Worm (Caenorhabditis elegans) whole organism, L1 larva: ENCODE results near the gene str-5.
"Not testable (repeated sequence)": the region's sequence is repeated elsewhere in the genome, so short reads cannot be mapped to it uniquely, and the experiment has no call there.

Experiments used
- C04F5.9 ChIP-seq: sonication (generic microtip); optimal IDR thresholded peaks from 2 replicates; lab custom pipeline; 2016; ENCODE audit warnings: missing genetic modification characterization, missing compliant biosample characterization
- aha-1 ChIP-seq: fragments of 150-350 bp; optimal IDR thresholded peaks from 2 replicates; lab custom pipeline; 2014; ENCODE audit warnings: missing biosample characterization, missing genetic modification characterization
- aly-2 ChIP-seq: fragments of 150-350 bp; optimal IDR thresholded peaks from 2 replicates; lab custom pipeline; 2014; ENCODE audit warnings: missing biosample characterization, missing genetic modification characterization
- blmp-1 ChIP-seq: fragments of 150-350 bp; optimal IDR thresholded peaks from 2 replicates; lab custom pipeline; 2014; ENCODE audit warnings: missing biosample characterization, missing genetic modification characterization
- ceh-63 ChIP-seq: fragments of 200-800 bp; sonication (Bioruptor generic); optimal IDR thresholded peaks from 2 replicates; lab custom pipeline; 2018; ENCODE audit warnings: mild to moderate bottlenecking, missing genetic modification characterization, missing compliant biosample characterization
- ceh-8 ChIP-seq: fragments of 200-800 bp; sonication (Bioruptor generic); optimal IDR thresholded peaks from 2 replicates; lab custom pipeline; 2018; ENCODE audit warnings: mild to moderate bottlenecking, missing genetic modification characterization, moderate library complexity, missing compliant biosample characterization
- ceh-82 ChIP-seq, 3 experiments: fragments of 150-350 bp in 1 of 3; sonication (generic microtip) in 2 of 3; optimal IDR thresholded peaks; 2 replicates each; lab custom pipeline; 2014 to 2017; ENCODE audit warnings: missing biosample characterization in 3 of 3, missing genetic modification characterization in 3 of 3
- ceh-90 ChIP-seq: sonication (generic microtip); optimal IDR thresholded peaks from 2 replicates; lab custom pipeline; 2016; ENCODE audit warnings: missing genetic modification characterization, missing compliant biosample characterization
- ces-1 ChIP-seq: fragments of 150-350 bp; optimal IDR thresholded peaks from 2 replicates; lab custom pipeline; 2014; ENCODE audit warnings: missing biosample characterization, missing genetic modification reagents, missing genetic modification characterization
- efl-3 ChIP-seq: fragments of 200-800 bp; sonication (Bioruptor generic); optimal IDR thresholded peaks from 2 replicates; lab custom pipeline; 2018; ENCODE audit warnings: mild to moderate bottlenecking, missing genetic modification characterization, missing compliant biosample characterization
- elt-2 ChIP-seq: sonication (generic microtip); optimal IDR thresholded peaks from 2 replicates; lab custom pipeline; 2016; ENCODE audit warnings: missing genetic modification characterization, mild to moderate bottlenecking, inconsistent platforms, missing compliant biosample characterization, missing genetic modification reagents
- elt-3 ChIP-seq, 6 experiments: fragments of 150-350 bp in 1 of 6; sonication (generic microtip); optimal IDR thresholded peaks; 2 replicates each; lab custom pipeline; 2017 to 2018; ENCODE audit warnings: missing biosample characterization in 6 of 6, missing genetic modification characterization in 6 of 6, inconsistent platforms in 1 of 6
- ets-5 ChIP-seq: fragments of 200-800 bp; sonication (Bioruptor generic); IDR thresholded peaks from 2 replicates; pipeline ENCODE4 v1.3.6; 2022; ENCODE audit warnings: missing genetic modification characterization, missing compliant biosample characterization
- fkh-8 ChIP-seq: sonication (generic microtip); optimal IDR thresholded peaks from 2 replicates; lab custom pipeline; 2016; ENCODE audit warnings: mild to moderate bottlenecking, missing genetic modification characterization, missing compliant biosample characterization
- fos-1 ChIP-seq: fragments of 150-350 bp; optimal IDR thresholded peaks from 2 replicates; lab custom pipeline; 2014; ENCODE audit warnings: missing biosample characterization, missing genetic modification characterization
- grh-1 ChIP-seq: fragments of 200-800 bp; sonication (Bioruptor generic); IDR thresholded peaks from 2 replicates; pipeline ENCODE4 v1.3.6; 2022; ENCODE audit warnings: missing genetic modification reagents, missing genetic modification characterization, missing compliant biosample characterization
- hlh-17 ChIP-seq: fragments of 200-800 bp; sonication (Bioruptor generic); optimal IDR thresholded peaks from 2 replicates; lab custom pipeline; 2018; ENCODE audit warnings: missing genetic modification characterization, mild to moderate bottlenecking, missing compliant biosample characterization, moderate library complexity, borderline replicate concordance
- irx-1 ChIP-seq: sonication (generic microtip); optimal IDR thresholded peaks from 2 replicates; lab custom pipeline; 2016; ENCODE audit warnings: missing genetic modification characterization, missing compliant biosample characterization
- jun-1 ChIP-seq: fragments of 150-350 bp; optimal IDR thresholded peaks from 2 replicates; lab custom pipeline; 2014; ENCODE audit warnings: missing biosample characterization, missing genetic modification reagents, missing genetic modification characterization
- lin-14 ChIP-seq: fragments of 200-800 bp; sonication (Bioruptor generic); optimal IDR thresholded peaks from 2 replicates; lab custom pipeline; 2018; ENCODE audit warnings: mild to moderate bottlenecking, missing genetic modification characterization, moderate library complexity, missing compliant biosample characterization
- lin-15B ChIP-seq: fragments of 150-350 bp; sonication (generic microtip); optimal IDR thresholded peaks from 3 replicates; lab custom pipeline; 2014; ENCODE audit warnings: missing biosample characterization, missing genetic modification characterization
- mab-9 ChIP-seq: fragments of 200-800 bp; sonication (Bioruptor generic); IDR thresholded peaks from 2 replicates; pipeline ENCODE4 v1.3.6; 2022; ENCODE audit warnings: missing genetic modification reagents, missing genetic modification characterization, missing compliant biosample characterization
- nhr-11 ChIP-seq: fragments of 150-350 bp; optimal IDR thresholded peaks from 2 replicates; lab custom pipeline; 2014; ENCODE audit warnings: missing biosample characterization, missing genetic modification characterization
- nhr-19 ChIP-seq: fragments of 200-800 bp; sonication (Bioruptor generic); conservative IDR thresholded peaks from 2 replicates; pipeline ENCODE4 v1.3.6; 2022; ENCODE audit warnings: missing genetic modification characterization, missing compliant biosample characterization
- nhr-20 ChIP-seq: sonication (generic microtip); optimal IDR thresholded peaks from 2 replicates; lab custom pipeline; 2016; ENCODE audit warnings: mild to moderate bottlenecking, missing genetic modification characterization, missing compliant biosample characterization
- nhr-28 ChIP-seq: fragments of 150-350 bp; optimal IDR thresholded peaks from 2 replicates; lab custom pipeline; 2014; ENCODE audit warnings: missing biosample characterization, missing genetic modification characterization
- nhr-47 ChIP-seq: sonication (generic microtip); optimal IDR thresholded peaks from 2 replicates; lab custom pipeline; 2016; ENCODE audit warnings: mild to moderate bottlenecking, missing genetic modification characterization, moderate library complexity, missing compliant biosample characterization
- nhr-76 ChIP-seq: sonication (generic microtip); optimal IDR thresholded peaks from 2 replicates; lab custom pipeline; 2017; ENCODE audit warnings: missing biosample characterization, missing genetic modification characterization
- nhr-85 ChIP-seq: sonication (generic microtip); peaks from one replicate; lab custom pipeline; 2016; ENCODE audit warnings: missing genetic modification characterization, inconsistent platforms, missing compliant biosample characterization
- pag-3 ChIP-seq: sonication (generic microtip); optimal IDR thresholded peaks from 2 replicates; lab custom pipeline; 2017; ENCODE audit warnings: missing genetic modification characterization, mild to moderate bottlenecking, missing compliant biosample characterization, antibody characterized with exemption, borderline replicate concordance; ENCODE audit not compliant: insufficient read depth
- pax-3 ChIP-seq: fragments of 200-800 bp; sonication (Bioruptor generic); optimal IDR thresholded peaks from 2 replicates; lab custom pipeline; 2018; ENCODE audit warnings: mild to moderate bottlenecking, missing genetic modification characterization, moderate library complexity, missing compliant biosample characterization
- pqm-1 ChIP-seq: sonication (generic microtip); optimal IDR thresholded peaks from 3 replicates; lab custom pipeline; 2017; ENCODE audit warnings: missing biosample characterization, missing genetic modification characterization
- snu-23 ChIP-seq: sonication (generic microtip); optimal IDR thresholded peaks from 2 replicates; lab custom pipeline; 2016; ENCODE audit warnings: missing genetic modification characterization, missing compliant biosample characterization
- sox-4 ChIP-seq: sonication (generic microtip); optimal IDR thresholded peaks from 2 replicates; lab custom pipeline; 2016; ENCODE audit warnings: missing genetic modification characterization, missing compliant biosample characterization
- sptf-1 ChIP-seq: fragments of 150-350 bp; optimal IDR thresholded peaks from 2 replicates; lab custom pipeline; 2014; ENCODE audit warnings: missing biosample characterization, missing genetic modification characterization
- tbx-2 ChIP-seq: sonication (generic microtip); optimal IDR thresholded peaks from 2 replicates; lab custom pipeline; 2016; ENCODE audit warnings: missing genetic modification characterization, missing compliant biosample characterization
- tlp-1 ChIP-seq: fragments of 150-350 bp; optimal IDR thresholded peaks from 2 replicates; lab custom pipeline; 2014; ENCODE audit warnings: missing biosample characterization, missing genetic modification characterization
- unc-130 ChIP-seq: fragments of 150-350 bp; optimal IDR thresholded peaks from 2 replicates; lab custom pipeline; 2017; ENCODE audit warnings: missing biosample characterization, missing genetic modification characterization, inconsistent platforms
- unc-98 ChIP-seq: fragments of 200-800 bp; sonication (Bioruptor generic); IDR thresholded peaks from 2 replicates; pipeline ENCODE4 v1.3.6; 2022; ENCODE audit warnings: missing genetic modification characterization, missing compliant biosample characterization
- xbp-1 ChIP-seq: sonication (generic microtip); optimal IDR thresholded peaks from 2 replicates; lab custom pipeline; 2016; ENCODE audit warnings: missing genetic modification characterization, missing compliant biosample characterization
- zip-4 ChIP-seq: fragments of 200-800 bp; sonication (Bioruptor generic); optimal IDR thresholded peaks from 2 replicates; lab custom pipeline; 2018; ENCODE audit warnings: mild to moderate bottlenecking, missing genetic modification characterization, moderate library complexity, missing compliant biosample characterization
- ztf-4 ChIP-seq: fragments of 150-350 bp; optimal IDR thresholded peaks from 2 replicates; lab custom pipeline; 2014; ENCODE audit warnings: missing biosample characterization, missing genetic modification characterization

Gene str-5

ce11 chrV:15748343-15748742 is 4.7 kb upstream of the str-5 start, which contains the start of gene T23D5.8:
TSS of gene T23D5.8 (minus strand) at chrV:15748443.
- not testable (repeated sequence) for TF ChIP-seq irx-1; unc-130 (tag; lab: Kevin White, UChicago); ces-1 (GFP tag; lab: Kevin White, UChicago)

ce11 chrV:15750130-15750529 is 2.9 kb upstream of the str-5 start, which contains the start of gene str-6:
TSS of gene str-6 (minus strand) at chrV:15750230.
- no peak for TF ChIP-seq xbp-1 (tag; lab: Kevin White, UChicago)
- no peak for TF ChIP-seq zip-4
- no peak for TF ChIP-seq mab-9 (GFP tag; lab: Robert Waterston, UW)
- TF ChIP-seq pag-3 (tag; lab: Kevin White, UChicago): no peak
- TF ChIP-seq aly-2 (tag; lab: Kevin White, UChicago): no peak
- TF ChIP-seq, all 84 proteins: peak for 0

- TF ChIP-seq blmp-1 (tag; lab: Kevin White, UChicago): no peak
- no peak for TF ChIP-seq nhr-11 (tag; lab: Kevin White, UChicago)
- no peak for TF ChIP-seq tbx-2 (tag; lab: Kevin White, UChicago)
- TF ChIP-seq sox-4: no peak
- TF ChIP-seq nhr-20 (tag; lab: Kevin White, UChicago): no peak
- no peak for TF ChIP-seq mab-9 (GFP tag; lab: Robert Waterston, UW)
- no peak for TF ChIP-seq ceh-90
- no peak for TF ChIP-seq unc-98 (GFP tag; lab: Robert Waterston, UW)
- TF ChIP-seq sptf-1 (tag; lab: Kevin White, UChicago): no peak
Observed at ce11 chrV:15752049-15752448, 992 bp upstream of the str-5 start, which contains the start of gene str-43. TSS of gene str-43 (minus strand) at chrV:15752149.

- not testable (repeated sequence) for TF ChIP-seq tlp-1; aha-1 (tag; lab: Kevin White, UChicago); lin-15B (tag; lab: Kevin White, UChicago)
Observed at ce11 chrV:15754731-15755130, 1.7 kb downstream of the str-5 start, which contains the start of gene str-8. TSS of gene str-8 (plus strand) at chrV:15755031.

ce11 chrV:15757645-15758044 is 4.6 kb downstream of the str-5 start:
- no peak for TF ChIP-seq pqm-1 (tag; lab: Kevin White, UChicago)
- TF ChIP-seq lin-14 (GFP tag; lab: Kevin White, UChicago): no peak
- no peak for TF ChIP-seq C04F5.9 (tag; lab: Kevin White, UChicago)
- no peak for TF ChIP-seq unc-98 (GFP tag; lab: Robert Waterston, UW)
- no peak for TF ChIP-seq jun-1 (tag; lab: Kevin White, UChicago)
- TF ChIP-seq nhr-19: no peak
- TF ChIP-seq hlh-17 (GFP tag; lab: Kevin White, UChicago): no peak
- no peak for TF ChIP-seq sptf-1 (tag; lab: Kevin White, UChicago)
- TF ChIP-seq ets-5 (GFP tag; lab: Robert Waterston, UW): no peak
- TF ChIP-seq ceh-63 (GFP tag; lab: Kevin White, UChicago): no peak
- no peak for TF ChIP-seq efl-3
- no peak for TF ChIP-seq ceh-82 (tag; optimal IDR thresholded peaks at IDR 0.05; lab: Kevin White, UChicago)
- no peak for TF ChIP-seq blmp-1 (tag; lab: Kevin White, UChicago)
- TF ChIP-seq pag-3 (tag; lab: Kevin White, UChicago): no peak

ce11 chrV:15758449-15758848 is 5.4 kb downstream of the str-5 start, which contains the start of gene str-9:
TSS of gene str-9 (plus strand) at chrV:15758749.
- TF ChIP-seq lin-15B (tag; lab: Kevin White, UChicago): no peak
- no peak for TF ChIP-seq grh-1 (GFP tag; lab: Robert Waterston, UW)
- no peak for TF ChIP-seq tlp-1
- TF ChIP-seq elt-3 (tag; optimal IDR thresholded peaks at IDR 0.05; lab: Kevin White, UChicago): no peak
- no peak for TF ChIP-seq ztf-4 (tag; lab: Kevin White, UChicago)
- no peak for TF ChIP-seq elt-2 (tag; lab: Kevin White, UChicago)
- no peak for TF ChIP-seq nhr-85 (tag; lab: Kevin White, UChicago)
- TF ChIP-seq nhr-19: no peak
- TF ChIP-seq pax-3 (tag; lab: Kevin White, UChicago): no peak
- TF ChIP-seq fos-1: no peak
- TF ChIP-seq nhr-47: no peak
- TF ChIP-seq hlh-17 (GFP tag; lab: Kevin White, UChicago): no peak
- TF ChIP-seq zip-4: no peak
- TF ChIP-seq fkh-8 (tag; lab: Kevin White, UChicago): no peak
- TF ChIP-seq snu-23 (GFP tag; lab: Kevin White, UChicago): no peak
- TF ChIP-seq ceh-8 (GFP tag; lab: Kevin White, UChicago): no peak
- no peak for TF ChIP-seq aly-2 (tag; lab: Kevin White, UChicago)
- TF ChIP-seq nhr-28 (tag; lab: Kevin White, UChicago): no peak
- TF ChIP-seq nhr-76 (tag; lab: Kevin White, UChicago): no peak
- TF ChIP-seq, all 84 proteins: peak for 0
